Worm (Caenorhabditis elegans): Measurements from ENCODE around the gene F01E11.3.

DNA sequence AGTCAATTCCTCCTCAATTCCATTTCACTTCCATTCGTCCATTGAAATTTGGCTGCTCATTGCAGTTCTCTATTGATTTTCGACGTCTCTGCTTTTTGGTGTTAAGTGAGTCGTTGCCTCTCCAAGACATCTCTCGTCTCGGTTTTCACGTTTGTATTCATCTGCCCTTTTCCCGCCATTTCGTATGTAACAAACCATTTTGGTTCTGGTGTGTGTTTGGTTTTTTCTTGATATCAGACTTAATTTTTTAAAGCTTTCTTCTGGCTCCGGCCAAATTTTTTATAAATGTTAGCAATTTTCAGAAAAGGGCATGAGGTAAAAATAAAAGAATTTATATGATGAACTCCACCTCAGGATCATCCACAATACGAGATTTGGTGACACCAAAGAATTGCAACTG is 31.7 kb upstream of the F01E11.3 start, which contains the start of gene C16E9.2:
- TF ChIP-seq R02D3.7 (tag; optimal IDR thresholded peaks at IDR 0.05) (no peak), zag-1 (tag; optimal IDR thresholded peaks at IDR 0.05) (no peak), egl-27 (tag; optimal IDR thresholded peaks at IDR 0.05) (no peak), ztf-11 (tag; optimal IDR thresholded peaks at IDR 0.05) (no peak), ama-1 (optimal IDR thresholded peaks at IDR 0.05) (no peak)
